Worm (Caenorhabditis elegans) whole organism, young adult: ENCODE results near the gene C03B1.13.

ENCODE experiments used
- B0019.2 ChIP-seq: fragments of 200-800 bp; sonication (Bioruptor generic); conservative IDR thresholded peaks from 2 replicates; pipeline ENCODE4 v1.3.6; 2022; ENCODE audit warnings: missing genetic modification reagents, missing genetic modification characterization, missing compliant biosample characterization
- D2030.7 ChIP-seq: fragments of 200-800 bp; sonication (Bioruptor generic); IDR thresholded peaks from 2 replicates; pipeline ENCODE4 v1.3.6; 2022; ENCODE audit warnings: missing genetic modification reagents, missing genetic modification characterization, missing compliant biosample characterization
- F33H1.4 ChIP-seq: fragments of 200-800 bp; sonication (Bioruptor generic); IDR thresholded peaks from 2 replicates; pipeline ENCODE4 v1.3.6; 2022; ENCODE audit warnings: missing genetic modification reagents, missing genetic modification characterization, missing compliant biosample characterization
- F39B2.1 ChIP-seq: fragments of 200-800 bp; sonication (Bioruptor generic); IDR thresholded peaks from 2 replicates; pipeline ENCODE4 v1.3.6; 2022; ENCODE audit warnings: missing genetic modification reagents, missing genetic modification characterization, missing compliant biosample characterization
- F55B11.4 ChIP-seq: sonication (generic microtip); optimal IDR thresholded peaks from 2 replicates; lab custom pipeline; 2016; ENCODE audit warnings: missing compliant biosample characterization, missing genetic modification characterization, borderline replicate concordance; ENCODE audit not compliant: insufficient read depth
- K11D2.4 ChIP-seq: fragments of 200-800 bp; sonication (Bioruptor generic); IDR thresholded peaks from 2 replicates; pipeline ENCODE4 v1.3.6; 2022; ENCODE audit warnings: missing genetic modification reagents, missing genetic modification characterization, missing compliant biosample characterization
- T07F8.4 ChIP-seq: sonication (generic microtip); optimal IDR thresholded peaks from 2 replicates; lab custom pipeline; 2016; ENCODE audit warnings: mild to moderate bottlenecking, missing genetic modification characterization, moderate library complexity, missing compliant biosample characterization
- T26A5.8 ChIP-seq: sonication (generic microtip); optimal IDR thresholded peaks from 2 replicates; lab custom pipeline; 2016; ENCODE audit warnings: missing genetic modification characterization, missing compliant biosample characterization
- Y53G8AR.9 ChIP-seq: fragments of 200-800 bp; sonication (Bioruptor generic); conservative IDR thresholded peaks from 2 replicates; pipeline ENCODE4 v1.3.6; 2022; ENCODE audit warnings: missing genetic modification reagents, missing genetic modification characterization, missing compliant biosample characterization
- Y79H2A.3 ChIP-seq: fragments of 200-800 bp; sonication (Bioruptor generic); conservative IDR thresholded peaks from 2 replicates; pipeline ENCODE4 v1.3.6; 2022; ENCODE audit warnings: missing genetic modification reagents, missing genetic modification characterization, missing compliant biosample characterization
- Y95B8A.8 ChIP-seq: fragments of 200-800 bp; sonication (Bioruptor generic); IDR thresholded peaks from 2 replicates; pipeline ENCODE4 v1.3.6; 2022; ENCODE audit warnings: missing genetic modification reagents, missing genetic modification characterization, missing compliant biosample characterization
- ama-1 ChIP-seq, 3 experiments: fragments of 150-350 bp in 1 of 3; sonication (generic microtip) in 2 of 3; optimal IDR thresholded peaks; 2 replicates each; lab custom pipeline; 2014 to 2018; ENCODE audit warnings: missing biosample characterization in 2 of 3, missing genetic modification characterization in 2 of 3, missing genetic modification reagents in 2 of 3
- aptf-3 ChIP-seq: fragments of 200-800 bp; sonication (Bioruptor generic); IDR thresholded peaks from 2 replicates; pipeline ENCODE4 v1.3.6; 2022; ENCODE audit warnings: missing genetic modification characterization, missing compliant biosample characterization
- athp-1 ChIP-seq: sonication (generic microtip); optimal IDR thresholded peaks from 2 replicates; lab custom pipeline; 2017; ENCODE audit warnings: mild to moderate bottlenecking, missing genetic modification characterization, missing compliant biosample characterization
- attf-5 ChIP-seq: fragments of 200-800 bp; sonication (Bioruptor generic); optimal IDR thresholded peaks from 2 replicates; lab custom pipeline; 2018; ENCODE audit warnings: mild to moderate bottlenecking, missing genetic modification characterization, missing compliant biosample characterization
- attf-6 ChIP-seq: fragments of 200-800 bp; sonication (Bioruptor generic); IDR thresholded peaks from 2 replicates; pipeline ENCODE4 v1.3.6; 2022; ENCODE audit warnings: missing genetic modification reagents, missing genetic modification characterization, missing compliant biosample characterization
- bed-1 ChIP-seq: fragments of 200-800 bp; sonication (Bioruptor generic); IDR thresholded peaks from 2 replicates; pipeline ENCODE4 v1.3.6; 2022; ENCODE audit warnings: missing genetic modification reagents, missing genetic modification characterization, missing compliant biosample characterization
- ceh-40 ChIP-seq: fragments of 200-800 bp; sonication (Bioruptor generic); IDR thresholded peaks from 2 replicates; pipeline ENCODE4 v1.3.6; 2022; ENCODE audit warnings: missing genetic modification characterization, missing compliant biosample characterization
- ceh-58 ChIP-seq: fragments of 200-800 bp; sonication (Bioruptor generic); IDR thresholded peaks from 2 replicates; pipeline ENCODE4 v1.3.6; 2022; ENCODE audit warnings: missing genetic modification characterization, missing compliant biosample characterization
- die-1 ChIP-seq: sonication (generic microtip); optimal IDR thresholded peaks from 2 replicates; lab custom pipeline; 2016; ENCODE audit warnings: missing genotype, mild to moderate bottlenecking, missing genetic modification characterization, missing compliant biosample characterization
- dox-1 ChIP-seq: fragments of 200-800 bp; sonication (Bioruptor generic); IDR thresholded peaks from 2 replicates; pipeline ENCODE4 v1.3.6; 2022; ENCODE audit warnings: missing genetic modification reagents, missing genetic modification characterization, missing compliant biosample characterization
- efl-1 ChIP-seq: fragments of 150-350 bp; optimal IDR thresholded peaks from 2 replicates; lab custom pipeline; 2014; ENCODE audit warnings: missing biosample characterization, missing genetic modification reagents, missing genetic modification characterization
- egrh-3 ChIP-seq: fragments of 200-800 bp; sonication (Bioruptor generic); IDR thresholded peaks from 2 replicates; pipeline ENCODE4 v1.3.6; 2022; ENCODE audit warnings: missing genetic modification reagents, missing genetic modification characterization, missing compliant biosample characterization
- ets-4 ChIP-seq: fragments of 200-800 bp; sonication (Bioruptor generic); optimal IDR thresholded peaks from 2 replicates; lab custom pipeline; 2018; ENCODE audit warnings: mild to moderate bottlenecking, missing genetic modification characterization, missing compliant biosample characterization
- him-1 ChIP-seq: sonication (generic microtip); optimal IDR thresholded peaks from 2 replicates; lab custom pipeline; 2016; ENCODE audit warnings: missing genotype, missing genetic modification reagents, missing genetic modification characterization, missing compliant biosample characterization
- hrde-1 ChIP-seq: sonication (generic microtip); optimal IDR thresholded peaks from 2 replicates; lab custom pipeline; 2016; ENCODE audit warnings: missing genetic modification characterization, mild to moderate bottlenecking, missing compliant biosample characterization, moderate library complexity, missing genotype, missing genetic modification reagents, borderline replicate concordance
- lag-1 ChIP-seq: fragments of 200-800 bp; sonication (Bioruptor generic); IDR thresholded peaks from 2 replicates; pipeline ENCODE4 v1.3.6; 2022; ENCODE audit warnings: missing genetic modification reagents, missing genetic modification characterization, missing compliant biosample characterization
- let-526 ChIP-seq: fragments of 200-800 bp; sonication (Bioruptor generic); IDR thresholded peaks from 2 replicates; pipeline ENCODE4 v1.3.6; 2022; ENCODE audit warnings: missing genetic modification reagents, missing genetic modification characterization, missing compliant biosample characterization
- lin-26 ChIP-seq: fragments of 200-800 bp; sonication (Bioruptor generic); IDR thresholded peaks from 2 replicates; pipeline ENCODE4 v1.3.6; 2022; ENCODE audit warnings: missing genetic modification reagents, missing genetic modification characterization, missing compliant biosample characterization
- lin-54 ChIP-seq: fragments of 200-800 bp; sonication (Bioruptor generic); optimal IDR thresholded peaks from 2 replicates; lab custom pipeline; 2018; ENCODE audit warnings: mild to moderate bottlenecking, missing genetic modification characterization, missing compliant biosample characterization
- lir-1 ChIP-seq: fragments of 200-800 bp; sonication (Bioruptor generic); conservative IDR thresholded peaks from 2 replicates; pipeline ENCODE4 v1.3.6; 2022; ENCODE audit warnings: missing genetic modification reagents, missing genetic modification characterization, missing compliant biosample characterization
- lsl-1 ChIP-seq: fragments of 200-800 bp; sonication (Bioruptor generic); optimal IDR thresholded peaks from 2 replicates; lab custom pipeline; 2018; ENCODE audit warnings: mild to moderate bottlenecking, missing genetic modification characterization, moderate library complexity, missing compliant biosample characterization
- lsy-27 ChIP-seq: sonication (generic microtip); optimal IDR thresholded peaks from 2 replicates; lab custom pipeline; 2017; ENCODE audit warnings: missing genetic modification characterization, mild to moderate bottlenecking, missing compliant biosample characterization, antibody characterized with exemption, missing genotype, borderline replicate concordance; ENCODE audit not compliant: insufficient read depth
- mxl-1 ChIP-seq: sonication (generic microtip); optimal IDR thresholded peaks from 2 replicates; lab custom pipeline; 2016; ENCODE audit warnings: missing genetic modification characterization, missing compliant biosample characterization
- nfya-1 ChIP-seq: sonication (generic microtip); optimal IDR thresholded peaks from 2 replicates; lab custom pipeline; 2017; ENCODE audit warnings: antibody characterized with exemption, missing compliant biosample characterization, missing genetic modification characterization, borderline replicate concordance; ENCODE audit not compliant: insufficient read depth
- nhr-179 ChIP-seq: sonication (generic microtip); optimal IDR thresholded peaks from 2 replicates; lab custom pipeline; 2016; ENCODE audit warnings: mild to moderate bottlenecking, missing genetic modification characterization, missing compliant biosample characterization
- nhr-27 ChIP-seq: fragments of 200-800 bp; sonication (Bioruptor generic); optimal IDR thresholded peaks from 2 replicates; lab custom pipeline; 2018; ENCODE audit warnings: mild to moderate bottlenecking, missing genetic modification characterization, moderate library complexity, missing compliant biosample characterization
- rpc-1 ChIP-seq, 2 experiments: fragments of 150-350 bp in 1 of 2; sonication (generic microtip) in 1 of 2; optimal IDR thresholded peaks; 2 replicates each; lab custom pipeline; 2014 to 2018; ENCODE audit warnings: missing biosample characterization in 1 of 2, missing genetic modification characterization in 1 of 2, missing genetic modification reagents in 1 of 2, missing genotype in 1 of 2
- sea-2 ChIP-seq: fragments of 200-800 bp; sonication (Bioruptor generic); IDR thresholded peaks from 2 replicates; pipeline ENCODE4 v1.3.6; 2022; ENCODE audit warnings: missing genetic modification characterization, missing compliant biosample characterization
- snpc-4 ChIP-seq, 5 experiments: fragments of 150-350 bp in 1 of 5; sonication (generic microtip) in 4 of 5; optimal IDR thresholded peaks; 2 replicates each; lab custom pipeline; 2014 to 2018; ENCODE audit warnings: missing genetic modification characterization in 5 of 5, missing biosample characterization in 3 of 5, antibody characterized with exemption in 2 of 5, mild to moderate bottlenecking in 2 of 5, missing compliant biosample characterization in 2 of 5, missing genotype in 2 of 5, moderate library complexity in 2 of 5, missing genetic modification reagents in 1 of 5
- tbp1 ChIP-seq: fragments of 200-800 bp; sonication (Bioruptor generic); optimal IDR thresholded peaks from 2 replicates; lab custom pipeline; 2018; ENCODE audit warnings: mild to moderate bottlenecking, missing genetic modification characterization, missing compliant biosample characterization
- tbx-9 ChIP-seq: sonication (generic microtip); optimal IDR thresholded peaks from 2 replicates; lab custom pipeline; 2016; ENCODE audit warnings: borderline replicate concordance, missing genetic modification characterization, inconsistent platforms, missing compliant biosample characterization
- tlf-1 ChIP-seq: fragments of 200-800 bp; sonication (Bioruptor generic); optimal IDR thresholded peaks from 2 replicates; lab custom pipeline; 2018; ENCODE audit warnings: mild to moderate bottlenecking, missing genetic modification characterization, missing compliant biosample characterization
- zim-3 ChIP-seq: sonication (generic microtip); optimal IDR thresholded peaks from 2 replicates; lab custom pipeline; 2017; ENCODE audit warnings: mild to moderate bottlenecking, missing genetic modification characterization, moderate library complexity, missing compliant biosample characterization
- ztf-22 ChIP-seq: fragments of 200-800 bp; sonication (Bioruptor generic); optimal IDR thresholded peaks from 2 replicates; lab custom pipeline; 2018; ENCODE audit warnings: mild to moderate bottlenecking, missing genetic modification characterization, moderate library complexity, missing compliant biosample characterization
- ztf-28 ChIP-seq: fragments of 200-800 bp; sonication (Bioruptor generic); IDR thresholded peaks from 2 replicates; pipeline ENCODE4 v1.3.6; 2022; ENCODE audit warnings: missing genetic modification reagents, missing genetic modification characterization, missing compliant biosample characterization

Gene C03B1.13

ce11 chrX:6296402-6296844 lies 41.4 kb downstream of the C03B1.13 start (continued):
- TF ChIP-seq ztf-28 (GFP tag; lab: Robert Waterston, UW), result no peak
- TF ChIP-seq lin-26, result peak; percentile 91
- peak; percentile 88; the same call in 1 of the 2 replicates for TF ChIP-seq bed-1 (GFP tag; lab: Robert Waterston, UW)
- peak; percentile 52 for TF ChIP-seq hrde-1
- TF ChIP-seq lsy-27, result no peak
- peak; percentile 99 for TF ChIP-seq K11D2.4 (GFP tag; lab: Robert Waterston, UW)
- TF ChIP-seq ets-4 (GFP tag; lab: Kevin White, UChicago), result peak; percentile 98
- TF ChIP-seq Y95B8A.8 (GFP tag; lab: Robert Waterston, UW), result 0 out of 2 replicates have a peak, but pooled peaks have one; percentile 48
- TF ChIP-seq lag-1, result peak; percentile 92; the same call in 1 of the 2 replicates
- TF ChIP-seq nhr-179 (tag; lab: Kevin White, UChicago), result peak; percentile 89
- peak; percentile 99 for TF ChIP-seq tlf-1 (GFP tag; lab: Kevin White, UChicago)
- TF ChIP-seq tbx-9, result no peak
- peak; percentile 81 for TF ChIP-seq tbp1 (GFP tag; lab: Kevin White, UChicago)
- peak; percentile 83 for TF ChIP-seq die-1 (tag; lab: Kevin White, UChicago)
- TF ChIP-seq lir-1 (GFP tag; lab: Robert Waterston, UW), result peak; percentile 97
- peak; percentile 96 for TF ChIP-seq nhr-27
- TF ChIP-seq T26A5.8 (tag; lab: Kevin White, UChicago), result peak; percentile 55
- TF ChIP-seq F39B2.1 (GFP tag; lab: Robert Waterston, UW), result no peak
- TF ChIP-seq ztf-22 (GFP tag; lab: Kevin White, UChicago), result peak; percentile 96
- TF ChIP-seq D2030.7, result 0 out of 2 replicates have a peak, but pooled peaks have one; percentile 34
- TF ChIP-seq lin-54, result peak; percentile 93
- peak; percentile 20 for TF ChIP-seq him-1 (tag; lab: Kevin White, UChicago)
- peak; percentile 2 for TF ChIP-seq lsl-1 (GFP tag; lab: Kevin White, UChicago)
- no peak for TF ChIP-seq nfya-1
- no peak for TF ChIP-seq mxl-1 (tag; lab: Kevin White, UChicago)
- no peak for TF ChIP-seq efl-1 (GFP tag; lab: Kevin White, UChicago)
- TF ChIP-seq attf-5 (GFP tag; lab: Kevin White, UChicago), result peak; percentile 73
- peak; percentile 89 for TF ChIP-seq sea-2 (GFP tag; lab: Robert Waterston, UW)
- TF ChIP-seq F33H1.4 (GFP tag; lab: Robert Waterston, UW), result peak; percentile 27; the same call in 1 of the 2 replicates
- peak; percentile 99 for TF ChIP-seq Y53G8AR.9 (GFP tag; lab: Robert Waterston, UW)
- TF ChIP-seq let-526 (GFP tag; lab: Robert Waterston, UW), result peak; percentile 94
- TF ChIP-seq Y79H2A.3, result no peak
- 0 out of 2 replicates have a peak, but pooled peaks have one; percentile 24 for TF ChIP-seq ceh-40 (GFP tag; lab: Robert Waterston, UW)
- peak; percentile 96 for TF ChIP-seq T07F8.4 (tag; lab: Kevin White, UChicago)
- TF ChIP-seq B0019.2 (GFP tag; lab: Robert Waterston, UW), result no peak
- no peak for TF ChIP-seq F55B11.4
- TF ChIP-seq zim-3 (tag; lab: Kevin White, UChicago), result no peak
- no peak for TF ChIP-seq aptf-3 (GFP tag; lab: Robert Waterston, UW)
- 0 out of 2 replicates have a peak, but pooled peaks have one; percentile 54 for TF ChIP-seq ceh-58 (GFP tag; lab: Robert Waterston, UW)
- TF ChIP-seq egrh-3 (GFP tag; lab: Robert Waterston, UW), result peak; percentile 61
- no peak for TF ChIP-seq ama-1 (optimal IDR thresholded peaks at IDR 0.05; lab: Kevin White, UChicago)
- TF ChIP-seq ama-1 (GFP tag; optimal IDR thresholded peaks at IDR 0.05; lab: Kevin White, UChicago), result peak; percentile 18 to 94
- TF ChIP-seq athp-1 (tag; lab: Kevin White, UChicago), result peak; percentile 89
- TF ChIP-seq snpc-4 (GFP tag; optimal IDR thresholded peaks at IDR 0.05; lab: Kevin White, UChicago), result peak; percentile 61
- TF ChIP-seq snpc-4 (tag; optimal IDR thresholded peaks at IDR 0.05; lab: Kevin White, UChicago), result peak; percentile 36 to 90 (median 82)
- peak; percentile 99 for TF ChIP-seq dox-1 (GFP tag; lab: Robert Waterston, UW)
- TF ChIP-seq rpc-1 (optimal IDR thresholded peaks at IDR 0.05; lab: Kevin White, UChicago), result peak; percentile 17
- no peak for TF ChIP-seq rpc-1 (tag; optimal IDR thresholded peaks at IDR 0.05; lab: Kevin White, UChicago)
- 0 out of 2 replicates have a peak, but pooled peaks have one; percentile 54 for TF ChIP-seq attf-6 (GFP tag; lab: Robert Waterston, UW)
